Worm (Caenorhabditis elegans) whole organism, L4 larva: ENCODE measurements around the gene oac-15.

Experiments used
- F44E2.7 ChIP-seq: fragments of 200-800 bp; sonication (Bioruptor generic); IDR thresholded peaks from 2 replicates; pipeline ENCODE4 v2.1.2; 2022; ENCODE audit warnings: missing genetic modification characterization, missing compliant biosample characterization
- F49E8.2 ChIP-seq: sonication (generic microtip); optimal IDR thresholded peaks from 2 replicates; lab custom pipeline; 2016; ENCODE audit warnings: missing compliant biosample characterization, mild to moderate bottlenecking, missing genetic modification characterization, borderline replicate concordance
- T20F7.1 ChIP-seq: fragments of 200-800 bp; sonication (Bioruptor generic); optimal IDR thresholded peaks from 2 replicates; lab custom pipeline; 2018; ENCODE audit warnings: mild to moderate bottlenecking, missing genetic modification characterization, missing compliant biosample characterization
- ZK546.5 ChIP-seq, 2 experiments: sonication (generic microtip); optimal IDR thresholded peaks; 2 replicates each; lab custom pipeline; 2017; ENCODE audit warnings: missing biosample characterization in 2 of 2, missing genetic modification characterization in 2 of 2
- aha-1 ChIP-seq: fragments of 150-350 bp; peaks from one replicate; lab custom pipeline; 2014; ENCODE audit warnings: missing biosample characterization, missing genetic modification characterization
- aly-2 ChIP-seq: sonication (generic microtip); optimal IDR thresholded peaks from 2 replicates; lab custom pipeline; 2018; ENCODE audit warnings: missing biosample characterization, missing genetic modification characterization
- arid-1 ChIP-seq: fragments of 200-800 bp; sonication (Bioruptor generic); conservative IDR thresholded peaks from 2 replicates; pipeline ENCODE4 v1.3.6; 2022; ENCODE audit warnings: missing genetic modification reagents, missing genetic modification characterization, missing compliant biosample characterization
- attf-4 ChIP-seq: sonication (generic microtip); optimal IDR thresholded peaks from 3 replicates; lab custom pipeline; 2017; ENCODE audit warnings: missing biosample characterization, missing genetic modification characterization
- ceh-20 ChIP-seq: fragments of 200-800 bp; sonication (Bioruptor generic); IDR thresholded peaks from 2 replicates; pipeline ENCODE4 v1.3.6; 2022; ENCODE audit warnings: missing genetic modification reagents, missing genetic modification characterization, missing compliant biosample characterization
- ceh-32 ChIP-seq: sonication (generic microtip); optimal IDR thresholded peaks from 2 replicates; lab custom pipeline; 2016; ENCODE audit warnings: mild to moderate bottlenecking, missing genetic modification characterization, missing compliant biosample characterization; ENCODE audit not compliant: poor library complexity
- ceh-44 ChIP-seq: fragments of 200-800 bp; sonication (Bioruptor generic); IDR thresholded peaks from 2 replicates; pipeline ENCODE4 v1.3.6; 2022; ENCODE audit warnings: missing genetic modification reagents, missing genetic modification characterization, missing compliant biosample characterization
- ceh-62 ChIP-seq: sonication (generic microtip); optimal IDR thresholded peaks from 2 replicates; lab custom pipeline; 2017; ENCODE audit warnings: missing biosample characterization, missing genetic modification characterization
- cey-2 ChIP-seq: sonication (generic microtip); optimal IDR thresholded peaks from 3 replicates; lab custom pipeline; 2017; ENCODE audit warnings: missing genetic modification characterization, mild to moderate bottlenecking, missing compliant biosample characterization, antibody characterized with exemption, borderline replicate concordance; ENCODE audit not compliant: insufficient read depth
- daf-12 ChIP-seq: fragments of 150-350 bp; optimal IDR thresholded peaks from 2 replicates; lab custom pipeline; 2014; ENCODE audit warnings: missing biosample characterization, missing genetic modification reagents, missing genetic modification characterization
- dmd-6 ChIP-seq: fragments of 200-800 bp; sonication (Bioruptor generic); IDR thresholded peaks from 2 replicates; pipeline ENCODE4 v1.3.6; 2022; ENCODE audit warnings: missing genetic modification reagents, missing genetic modification characterization, missing compliant biosample characterization
- egl-27 ChIP-seq: sonication (generic microtip); optimal IDR thresholded peaks from 3 replicates; lab custom pipeline; 2017; ENCODE audit warnings: missing biosample characterization, missing genetic modification reagents, missing genetic modification characterization
- fkh-10 ChIP-seq: fragments of 150-350 bp; optimal IDR thresholded peaks from 2 replicates; lab custom pipeline; 2014; ENCODE audit warnings: missing biosample characterization, missing genetic modification reagents, missing genetic modification characterization
- hlh-30 ChIP-seq: sonication (generic microtip); optimal IDR thresholded peaks from 2 replicates; lab custom pipeline; 2017; ENCODE audit warnings: antibody characterized with exemption, mild to moderate bottlenecking, missing genetic modification characterization, missing compliant biosample characterization; ENCODE audit not compliant: insufficient read depth
- hmg-1.1 ChIP-seq: fragments of 200-800 bp; sonication (Bioruptor generic); IDR thresholded peaks from 2 replicates; pipeline ENCODE4 v1.3.6; 2022; ENCODE audit warnings: missing genetic modification reagents, missing genetic modification characterization, missing compliant biosample characterization
- jun-1 ChIP-seq: fragments of 150-350 bp; optimal IDR thresholded peaks from 2 replicates; lab custom pipeline; 2014; ENCODE audit warnings: missing biosample characterization, missing genetic modification reagents, missing genetic modification characterization
- lin-1 ChIP-seq: fragments of 200-800 bp; sonication (Bioruptor generic); IDR thresholded peaks from 2 replicates; pipeline ENCODE4 v1.3.6; 2022; ENCODE audit warnings: missing genetic modification reagents, missing genetic modification characterization, missing compliant biosample characterization
- lin-15B ChIP-seq: fragments of 150-350 bp; sonication (generic microtip); optimal IDR thresholded peaks from 3 replicates; lab custom pipeline; 2014; ENCODE audit warnings: missing biosample characterization, missing genetic modification characterization
- madf-9 ChIP-seq: fragments of 200-800 bp; sonication (Bioruptor generic); conservative IDR thresholded peaks from 2 replicates; pipeline ENCODE4 v1.3.6; 2022; ENCODE audit warnings: missing genetic modification reagents, missing genetic modification characterization, missing compliant biosample characterization
- mes-2 ChIP-seq: sonication (generic microtip); optimal IDR thresholded peaks from 2 replicates; lab custom pipeline; 2016; ENCODE audit warnings: missing genotype, mild to moderate bottlenecking, missing genetic modification characterization, missing compliant biosample characterization; ENCODE audit not compliant: poor library complexity, severe bottlenecking
- nhr-11 ChIP-seq: fragments of 150-350 bp; optimal IDR thresholded peaks from 2 replicates; lab custom pipeline; 2014; ENCODE audit warnings: missing biosample characterization, missing genetic modification characterization
- nhr-111 ChIP-seq: fragments of 200-800 bp; sonication (Bioruptor generic); optimal IDR thresholded peaks from 2 replicates; lab custom pipeline; 2018; ENCODE audit warnings: mild to moderate bottlenecking, missing genetic modification characterization, missing compliant biosample characterization
- nhr-237 ChIP-seq: sonication (generic microtip); optimal IDR thresholded peaks from 2 replicates; lab custom pipeline; 2017; ENCODE audit warnings: missing biosample characterization, missing genetic modification characterization
- nhr-41 ChIP-seq: fragments of 200-800 bp; sonication (Bioruptor generic); IDR thresholded peaks from 2 replicates; pipeline ENCODE4 v1.3.6; 2022; ENCODE audit warnings: missing genetic modification reagents, missing genetic modification characterization, missing compliant biosample characterization
- nhr-48 ChIP-seq: sonication (generic microtip); optimal IDR thresholded peaks from 2 replicates; lab custom pipeline; 2016; ENCODE audit warnings: mild to moderate bottlenecking, missing genetic modification characterization, missing compliant biosample characterization
- nhr-77 ChIP-seq: fragments of 150-350 bp; optimal IDR thresholded peaks from 2 replicates; lab custom pipeline; 2014; ENCODE audit warnings: missing biosample characterization, missing genetic modification characterization
- pha-4 ChIP-seq, 2 experiments: fragments of 150-350 bp in 1 of 2; fragments of 200-800 bp in 1 of 2; sonication (Bioruptor generic) in 1 of 2; IDR thresholded peaks in 1 of 2; optimal IDR thresholded peaks in 1 of 2; 2 replicates each; pipeline versions ENCODE4 v1.3.6 to Lab custom; 2014 to 2022; ENCODE audit warnings: missing genetic modification characterization in 2 of 2, missing genetic modification reagents in 2 of 2, missing biosample characterization in 1 of 2, missing compliant biosample characterization in 1 of 2
- sdz-12 ChIP-seq: fragments of 200-800 bp; sonication (Bioruptor generic); optimal IDR thresholded peaks from 2 replicates; lab custom pipeline; 2018; ENCODE audit warnings: mild to moderate bottlenecking, missing genetic modification characterization, missing compliant biosample characterization
- set-16 ChIP-seq: fragments of 200-800 bp; sonication (Bioruptor generic); IDR thresholded peaks from 2 replicates; pipeline ENCODE4 v1.3.6; 2022; ENCODE audit warnings: missing genetic modification reagents, missing genetic modification characterization, missing compliant biosample characterization
- snpc-4 ChIP-seq: fragments of 150-350 bp; optimal IDR thresholded peaks from 2 replicates; lab custom pipeline; 2014; ENCODE audit warnings: missing biosample characterization, missing genetic modification characterization
- unc-39 ChIP-seq: sonication (generic microtip); optimal IDR thresholded peaks from 2 replicates; lab custom pipeline; 2017; ENCODE audit warnings: missing biosample characterization, missing genetic modification characterization
- unc-62 ChIP-seq, 3 experiments: fragments of 150-350 bp in 1 of 3; sonication (generic microtip); optimal IDR thresholded peaks in 2 of 3; peaks in 1 of 3; 1 replicate in 1 of 3; 2 replicates in 2 of 3; lab custom pipeline; 2014 to 2017; ENCODE audit warnings: missing biosample characterization in 3 of 3, missing genetic modification characterization in 3 of 3, missing genetic modification reagents in 3 of 3, missing genotype in 1 of 3
- vab-7 ChIP-seq: fragments of 200-800 bp; sonication (Bioruptor generic); IDR thresholded peaks from 2 replicates; pipeline ENCODE4 v1.3.6; 2022; ENCODE audit warnings: missing genetic modification reagents, missing genetic modification characterization, missing compliant biosample characterization

oac-15 gene

ce11 chrV:16174109-16174508 is 35.6 kb downstream of the oac-15 start:
- TF ChIP-seq aly-2, result no peak
- TF ChIP-seq T20F7.1 (GFP tag; lab: Kevin White, UChicago), result no peak
- TF ChIP-seq ceh-32, result no peak

- TF ChIP-seq unc-62 (GFP tag; optimal IDR thresholded peaks at IDR 0.05 in 1 of 2; lab: Kevin White, UChicago) (peak in 1 of 2 experiments; percentile 41), unc-62 (tag; optimal IDR thresholded peaks at IDR 0.05; lab: Kevin White, UChicago) (no peak), dmd-6 (GFP tag; lab: Robert Waterston, UW) (no peak), ceh-62 (no peak), arid-1 (GFP tag; lab: Robert Waterston, UW) (no peak), jun-1 (tag; lab: Kevin White, UChicago) (no peak)
Measured at ce11 chrV:16171721-16172120, 38.0 kb downstream of the oac-15 start, which contains the start of gene K05D4.9. K05D4.9 (minus strand) TSS chrV:16171821.

ce11 chrV:16169026-16169425 is 40.7 kb downstream of the oac-15 start, which contains the start of gene str-111:
str-111 (minus strand) TSS chrV:16169126.
- TF ChIP-seq set-16 (GFP tag; lab: Robert Waterston, UW) (no peak), lin-15B (tag; lab: Kevin White, UChicago) (no peak)

- TF ChIP-seq nhr-111 (GFP tag; lab: Kevin White, UChicago) (no peak), hlh-30 (tag; lab: Kevin White, UChicago) (no peak), cey-2 (tag; lab: Kevin White, UChicago) (no peak), aha-1 (tag; lab: Kevin White, UChicago) (no peak), madf-9 (GFP tag; lab: Robert Waterston, UW) (no peak), nhr-48 (tag; lab: Kevin White, UChicago) (no peak), attf-4 (no peak), ZK546.5 (tag; optimal IDR thresholded peaks at IDR 0.05; lab: Kevin White, UChicago) (no peak), nhr-237 (tag; lab: Kevin White, UChicago) (no peak), nhr-41 (no peak), sdz-12 (GFP tag; lab: Kevin White, UChicago) (no peak), fkh-10 (GFP tag; lab: Kevin White, UChicago) (no peak), F44E2.7 (GFP tag; lab: Robert Waterston, UW) (no peak), lin-15B (tag; lab: Kevin White, UChicago) (no peak)
Measured at ce11 chrV:16165936-16166335, 43.8 kb downstream of the oac-15 start, which contains the start of gene str-108. str-108 (plus strand) TSS chrV:16166236.

- no peak for TF ChIP-seq hmg-1.1
- TF ChIP-seq attf-4, result no peak
- TF ChIP-seq unc-62 (GFP tag; optimal IDR thresholded peaks at IDR 0.05 in 1 of 2; lab: Kevin White, UChicago), result no peak
- TF ChIP-seq unc-62 (tag; optimal IDR thresholded peaks at IDR 0.05; lab: Kevin White, UChicago), result no peak
- TF ChIP-seq ceh-20 (GFP tag; lab: Robert Waterston, UW), result no peak
Measured at ce11 chrV:16163719-16164118, 46.0 kb downstream of the oac-15 start, which contains the start of gene F10A3.12. F10A3.12 (plus strand) TSS chrV:16164019.

- TF ChIP-seq F44E2.7 (GFP tag; lab: Robert Waterston, UW), result no peak
- TF ChIP-seq snpc-4 (tag; lab: Kevin White, UChicago), result no peak
- no peak for TF ChIP-seq mes-2 (tag; lab: Kevin White, UChicago)
- TF ChIP-seq daf-12 (tag; lab: Kevin White, UChicago), result no peak
- TF ChIP-seq pha-4 (GFP tag; IDR thresholded peaks at IDR 0.05; lab: Robert Waterston, UW), result no peak
- TF ChIP-seq pha-4 (tag; optimal IDR thresholded peaks at IDR 0.05; lab: Kevin White, UChicago), result no peak
- no peak for TF ChIP-seq lin-15B (tag; lab: Kevin White, UChicago)
- no peak for TF ChIP-seq egl-27 (tag; lab: Kevin White, UChicago)
- no peak for TF ChIP-seq lin-1
- no peak for TF ChIP-seq unc-39
- no peak for TF ChIP-seq F49E8.2 (tag; lab: Kevin White, UChicago)
- TF ChIP-seq madf-9 (GFP tag; lab: Robert Waterston, UW), result no peak
- no peak for TF ChIP-seq nhr-77
- no peak for TF ChIP-seq vab-7 (GFP tag; lab: Robert Waterston, UW)
- no peak for TF ChIP-seq arid-1 (GFP tag; lab: Robert Waterston, UW)
- TF ChIP-seq nhr-11 (tag; lab: Kevin White, UChicago), result no peak
- TF ChIP-seq hlh-30 (tag; lab: Kevin White, UChicago), result no peak
- TF ChIP-seq ceh-44 (GFP tag; lab: Robert Waterston, UW), result no peak
- TF ChIP-seq, all 104 proteins: peak for 0
Measured at ce11 chrV:16162124-16162735, 47.5 kb downstream of the oac-15 start, which contains the start of the genes str-109 and F10A3.11. str-109 (minus strand) TSS chrV:16162224. F10A3.11 (plus strand) TSS chrV:16162685.
